Fruit fly (Drosophila melanogaster) whole organism, embryonic: ENCODE data around the gene CG15914.

Experiments used
- CG10274 ChIP-seq: fragments of 200-800 bp; sonication (Bioruptor generic); optimal IDR thresholded peaks from 3 replicates; lab custom pipeline; 2017; ENCODE audit warnings: missing biosample characterization, mild to moderate bottlenecking, missing genetic modification characterization
- CG12236 ChIP-seq: fragments of 200-800 bp; sonication (Bioruptor generic); optimal IDR thresholded peaks from 2 replicates; lab custom pipeline; 2016; ENCODE audit warnings: missing biosample characterization, missing genetic modification characterization
- CG1233 ChIP-seq: fragments of 200-800 bp; sonication (Bioruptor generic); optimal IDR thresholded peaks from 4 replicates; lab custom pipeline; 2018; ENCODE audit warnings: missing biosample characterization, mild to moderate bottlenecking, missing genetic modification characterization
- CG13123 ChIP-seq: fragments of 200-800 bp; sonication (Bioruptor generic); optimal IDR thresholded peaks from 2 replicates; lab custom pipeline; 2016; ENCODE audit warnings: missing biosample characterization, missing genetic modification characterization
- CG13775 ChIP-seq: fragments of 200-800 bp; sonication (Bioruptor generic); optimal IDR thresholded peaks from 3 replicates; lab custom pipeline; 2017; ENCODE audit warnings: missing biosample characterization, mild to moderate bottlenecking, missing genetic modification characterization
- CG16863 ChIP-seq: fragments of 200-800 bp; sonication (Bioruptor generic); optimal IDR thresholded peaks from 3 replicates; lab custom pipeline; 2016; ENCODE audit warnings: missing biosample characterization, missing genetic modification characterization
- CG18599 ChIP-seq: fragments of 200-800 bp; sonication (Bioruptor generic); optimal IDR thresholded peaks from 3 replicates; lab custom pipeline; 2017; ENCODE audit warnings: missing biosample characterization, missing genetic modification characterization, mild to moderate bottlenecking, moderate library complexity, missing genetic modification reagents
- CG18764 ChIP-seq: fragments of 200-800 bp; sonication (Bioruptor generic); optimal IDR thresholded peaks from 3 replicates; lab custom pipeline; 2016; ENCODE audit warnings: missing biosample characterization, missing genetic modification characterization
- CG2120 ChIP-seq: fragments of 200-800 bp; sonication (Bioruptor generic); optimal IDR thresholded peaks from 3 replicates; lab custom pipeline; 2016; ENCODE audit warnings: missing biosample characterization, missing genetic modification characterization
- CG2678 ChIP-seq: fragments of 200-800 bp; sonication (Bioruptor generic); optimal IDR thresholded peaks from 3 replicates; lab custom pipeline; 2019; ENCODE audit warnings: missing biosample characterization, mild to moderate bottlenecking, missing genetic modification characterization, moderate library complexity
- CG2889 ChIP-seq: fragments of 200-800 bp; sonication (Bioruptor generic); IDR thresholded peaks from 3 replicates; pipeline ENCODE4 v1.3.6; 2022; ENCODE audit warnings: missing biosample characterization, missing genetic modification characterization
- CG33557 ChIP-seq: fragments of 200-800 bp; sonication (Bioruptor generic); optimal IDR thresholded peaks from 2 replicates; lab custom pipeline; 2019; ENCODE audit warnings: missing biosample characterization, mild to moderate bottlenecking, missing genetic modification characterization, moderate library complexity
- CG3407 ChIP-seq: fragments of 200-800 bp; sonication (Bioruptor generic); optimal IDR thresholded peaks from 2 replicates; lab custom pipeline; 2018; ENCODE audit warnings: missing biosample characterization, mild to moderate bottlenecking, missing genetic modification characterization
- CG4424 ChIP-seq: fragments of 200-800 bp; sonication (Bioruptor generic); optimal IDR thresholded peaks from 3 replicates; lab custom pipeline; 2016; ENCODE audit warnings: missing biosample characterization, missing genetic modification characterization
- CG4707 ChIP-seq: fragments of 200-800 bp; sonication (Bioruptor generic); optimal IDR thresholded peaks from 2 replicates; lab custom pipeline; 2018; ENCODE audit warnings: missing biosample characterization, mild to moderate bottlenecking, missing genetic modification characterization, moderate library complexity
- CG6272 ChIP-seq: fragments of 200-800 bp; sonication (Bioruptor generic); IDR thresholded peaks from 2 replicates; pipeline ENCODE4 v1.3.6; 2022; ENCODE audit warnings: missing biosample characterization, missing genetic modification characterization
- CG7928 ChIP-seq: fragments of 200-800 bp; sonication (Bioruptor generic); optimal IDR thresholded peaks from 2 replicates; lab custom pipeline; 2017; ENCODE audit warnings: missing biosample characterization, mild to moderate bottlenecking, missing genetic modification characterization
- CG8281 ChIP-seq: fragments of 200-800 bp; sonication (Bioruptor generic); optimal IDR thresholded peaks from 2 replicates; lab custom pipeline; 2018; ENCODE audit warnings: missing biosample characterization, mild to moderate bottlenecking, missing genetic modification characterization, moderate library complexity
- CG8388 ChIP-seq: fragments of 200-800 bp; sonication (Bioruptor generic); optimal IDR thresholded peaks from 2 replicates; lab custom pipeline; 2019; ENCODE audit warnings: missing biosample characterization, mild to moderate bottlenecking, missing genetic modification characterization, moderate library complexity
- Dfd ChIP-seq, 2 experiments: fragments of >200 bp; optimal IDR thresholded peaks; 2 replicates each; lab custom pipeline; 2017; ENCODE audit warnings: missing biosample characterization in 2 of 2, missing genetic modification characterization in 2 of 2
- Dip2 ChIP-seq: fragments of 200-800 bp; sonication (Bioruptor generic); IDR thresholded peaks from 2 replicates; pipeline ENCODE4 v1.3.6; 2022; ENCODE audit warnings: missing biosample characterization, missing genetic modification characterization
- GATAe ChIP-seq: fragments of 200-800 bp; sonication (Bioruptor generic); conservative IDR thresholded peaks from 2 replicates; pipeline ENCODE4 v1.3.6; 2022; ENCODE audit warnings: missing biosample characterization, missing genetic modification characterization
- Gug ChIP-seq: fragments of 200-800 bp; sonication (Bioruptor generic); IDR thresholded peaks from 4 replicates; pipeline ENCODE4 v1.3.6; 2022; ENCODE audit warnings: missing biosample characterization, missing genetic modification characterization
- H2.0 ChIP-seq: fragments of 200-800 bp; sonication (Bioruptor generic); IDR thresholded peaks from 2 replicates; pipeline ENCODE4 v1.3.6; 2022; ENCODE audit warnings: missing biosample characterization, missing genetic modification characterization
- HmgD ChIP-seq: fragments of 200-800 bp; sonication (Bioruptor generic); optimal IDR thresholded peaks from 3 replicates; lab custom pipeline; 2016; ENCODE audit warnings: missing biosample characterization, missing genetic modification characterization
- Hmx ChIP-seq: fragments of 200-800 bp; sonication (Bioruptor generic); optimal IDR thresholded peaks from 2 replicates; lab custom pipeline; 2016; ENCODE audit warnings: missing biosample characterization, missing genetic modification characterization
- Jarid2 ChIP-seq: fragments of 200-800 bp; sonication (Bioruptor generic); optimal IDR thresholded peaks from 3 replicates; lab custom pipeline; 2017; ENCODE audit warnings: mild to moderate bottlenecking, missing biosample characterization, missing genetic modification reagents, missing genetic modification characterization
- Oli ChIP-seq: fragments of 200-800 bp; sonication (Bioruptor generic); optimal IDR thresholded peaks from 2 replicates; lab custom pipeline; 2018; ENCODE audit warnings: missing biosample characterization, mild to moderate bottlenecking, missing genetic modification characterization, moderate library complexity
- Ptx1 ChIP-seq: fragments of 200-800 bp; sonication (Bioruptor generic); IDR thresholded peaks from 2 replicates; pipeline ENCODE4 v1.3.6; 2022; ENCODE audit warnings: missing biosample characterization, missing genetic modification characterization
- Rx ChIP-seq: fragments of 200-800 bp; sonication (Bioruptor generic); IDR thresholded peaks from 2 replicates; pipeline ENCODE4 v1.3.6; 2022; ENCODE audit warnings: missing biosample characterization, missing genetic modification characterization
- ase ChIP-seq: fragments of 200-800 bp; sonication (Bioruptor generic); IDR thresholded peaks from 3 replicates; pipeline ENCODE4 v1.3.6; 2022; ENCODE audit warnings: missing biosample characterization, missing genetic modification characterization
- caup ChIP-seq: fragments of 200-800 bp; sonication (Bioruptor generic); optimal IDR thresholded peaks from 3 replicates; lab custom pipeline; 2017; ENCODE audit warnings: missing biosample characterization, mild to moderate bottlenecking, missing genetic modification characterization, moderate library complexity; ENCODE audit not compliant: severe bottlenecking
- chinmo ChIP-seq: fragments of 200-800 bp; sonication (Bioruptor generic); IDR thresholded peaks from 4 replicates; pipeline ENCODE4 v1.3.6; 2022; ENCODE audit warnings: missing biosample characterization, missing genetic modification characterization; ENCODE audit not compliant: partially characterized antibody
- exex ChIP-seq: fragments of 200-800 bp; sonication (Bioruptor generic); optimal IDR thresholded peaks from 4 replicates; lab custom pipeline; 2018; ENCODE audit warnings: missing biosample characterization, mild to moderate bottlenecking, missing genetic modification characterization, moderate library complexity
- gsb ChIP-seq: fragments of 200-800 bp; sonication (Bioruptor generic); IDR thresholded peaks from 2 replicates; pipeline ENCODE4 v1.3.6; 2022; ENCODE audit warnings: missing biosample characterization, missing genetic modification characterization
- jigr1 ChIP-seq: fragments of 200-800 bp; sonication (Bioruptor generic); IDR thresholded peaks from 3 replicates; pipeline ENCODE4 v1.3.6; 2022; ENCODE audit warnings: missing biosample characterization, missing genetic modification characterization
- lilli ChIP-seq: fragments of 200-800 bp; sonication (Bioruptor generic); optimal IDR thresholded peaks from 3 replicates; lab custom pipeline; 2016; ENCODE audit warnings: missing biosample characterization, missing genetic modification characterization
- lola ChIP-seq, 3 experiments: fragments of >200 bp in 2 of 3; fragments of 200-800 bp in 1 of 3; sonication (Bioruptor generic) in 1 of 3; optimal IDR thresholded peaks; 2 replicates each; lab custom pipeline; 2017 to 2019; ENCODE audit warnings: missing biosample characterization in 3 of 3, missing genetic modification characterization in 3 of 3, mild to moderate bottlenecking in 1 of 3, moderate library complexity in 1 of 3
- mirr ChIP-seq: fragments of 200-800 bp; sonication (Bioruptor generic); optimal IDR thresholded peaks from 3 replicates; lab custom pipeline; 2018; ENCODE audit warnings: missing biosample characterization, mild to moderate bottlenecking, missing genetic modification characterization
- nerfin-1 ChIP-seq: fragments of 200-800 bp; sonication (Bioruptor generic); optimal IDR thresholded peaks from 3 replicates; lab custom pipeline; 2019; ENCODE audit warnings: missing biosample characterization, mild to moderate bottlenecking, missing genetic modification characterization, moderate library complexity
- nmo ChIP-seq: fragments of 200-800 bp; sonication (Bioruptor generic); optimal IDR thresholded peaks from 2 replicates; lab custom pipeline; 2018; ENCODE audit warnings: missing biosample characterization, mild to moderate bottlenecking, missing genetic modification characterization, moderate library complexity
- pnt ChIP-seq: fragments of 200-800 bp; sonication (Bioruptor generic); optimal IDR thresholded peaks from 3 replicates; lab custom pipeline; 2016; ENCODE audit warnings: missing biosample characterization, missing genetic modification characterization
- run ChIP-seq: fragments of 200-800 bp; sonication (Bioruptor generic); optimal IDR thresholded peaks from 3 replicates; lab custom pipeline; 2018; ENCODE audit warnings: missing biosample characterization, mild to moderate bottlenecking, missing genetic modification characterization
- salm ChIP-seq: fragments of 200-800 bp; sonication (Bioruptor generic); optimal IDR thresholded peaks from 2 replicates; lab custom pipeline; 2018; ENCODE audit warnings: missing biosample characterization, mild to moderate bottlenecking, missing genetic modification characterization
- sc ChIP-seq, 3 experiments: fragments of >200 bp in 2 of 3; fragments of 200-800 bp in 1 of 3; sonication (Bioruptor generic) in 1 of 3; optimal IDR thresholded peaks; 2 replicates in 2 of 3; 3 replicates in 1 of 3; lab custom pipeline; 2017; ENCODE audit warnings: mild to moderate bottlenecking in 1 of 3, missing biosample characterization in 1 of 3, missing genetic modification characterization in 1 of 3, missing genetic modification reagents in 1 of 3
- seq ChIP-seq: fragments of 200-800 bp; sonication (Bioruptor generic); IDR thresholded peaks from 2 replicates; pipeline ENCODE4 v1.3.6; 2022; ENCODE audit warnings: missing biosample characterization, missing genetic modification characterization
- shn ChIP-seq: fragments of 200-800 bp; sonication (Bioruptor generic); optimal IDR thresholded peaks from 3 replicates; lab custom pipeline; 2016; ENCODE audit warnings: missing biosample characterization, missing genetic modification characterization
- zf30C ChIP-seq: fragments of 200-800 bp; sonication (Bioruptor generic); optimal IDR thresholded peaks from 3 replicates; lab custom pipeline; 2018; ENCODE audit warnings: missing biosample characterization, mild to moderate bottlenecking, missing genetic modification characterization

Gene CG15914

dm6 chrX:15887247-15887616 is 34.0 kb downstream of the CG15914 start, which contains the start of gene tay (continued):
- TF ChIP-seq shn (GFP tag; lab: Kevin White, UChicago), result no peak
- TF ChIP-seq CG1233, result no peak
- no peak for TF ChIP-seq CG18764 (GFP tag; lab: Kevin White, UChicago)
- no peak for TF ChIP-seq ase
- no peak for TF ChIP-seq sc (optimal IDR thresholded peaks at IDR 0.05; lab: Kevin White, UChicago)
- TF ChIP-seq sc (GFP tag; optimal IDR thresholded peaks at IDR 0.05; lab: Kevin White, UChicago), result no peak
- no peak for TF ChIP-seq CG4707
- TF ChIP-seq CG8388 (GFP tag; lab: Kevin White, UChicago), result no peak
- no peak for TF ChIP-seq Oli (tag; lab: Kevin White, UChicago)
- no peak for TF ChIP-seq CG13123 (GFP tag; lab: Kevin White, UChicago)
- TF ChIP-seq CG2120, result peak; percentile 9
- no peak for TF ChIP-seq Jarid2 (GFP tag; lab: Kevin White, UChicago)
- TF ChIP-seq zf30C (GFP tag; lab: Kevin White, UChicago), result peak; percentile 38
- no peak for TF ChIP-seq CG2678 (tag; lab: Kevin White, UChicago)
- no peak for TF ChIP-seq H2.0 (GFP tag; lab: Robert Waterston, UW)
- no peak for TF ChIP-seq CG6272 (GFP tag; lab: Robert Waterston, UW)
- no peak for TF ChIP-seq CG16863 (GFP tag; lab: Kevin White, UChicago)
- no peak for TF ChIP-seq lola (GFP tag; optimal IDR thresholded peaks at IDR 0.05; lab: Kevin White, UChicago)
- TF ChIP-seq Dfd (GFP tag; optimal IDR thresholded peaks at IDR 0.05; lab: Kevin White, UChicago), result no peak
- TF ChIP-seq jigr1 (GFP tag; lab: Robert Waterston, UW), result no peak
- no peak for TF ChIP-seq GATAe
- TF ChIP-seq CG8281, result no peak
- no peak for TF ChIP-seq CG4424 (GFP tag; lab: Kevin White, UChicago)
- no peak for TF ChIP-seq gsb
- no peak for TF ChIP-seq CG18599 (GFP tag; lab: Kevin White, UChicago)
- no peak for TF ChIP-seq caup (GFP tag; lab: Kevin White, UChicago)
- TF ChIP-seq CG33557 (GFP tag; lab: Kevin White, UChicago), result no peak
- TF ChIP-seq Ptx1 (GFP tag; lab: Robert Waterston, UW), result no peak
- TF ChIP-seq CG10274 (GFP tag; lab: Kevin White, UChicago), result no peak
- TF ChIP-seq seq (GFP tag; lab: Robert Waterston, UW), result no peak
- TF ChIP-seq lilli (GFP tag; lab: Kevin White, UChicago), result peak; percentile 17
- no peak for TF ChIP-seq CG13775 (GFP tag; lab: Kevin White, UChicago)
- no peak for TF ChIP-seq CG3407
- TF ChIP-seq Hmx (GFP tag; lab: Kevin White, UChicago), result no peak
- TF ChIP-seq nerfin-1 (tag; lab: Kevin White, UChicago), result no peak
- 0 out of 4 replicates have a peak, but pooled peaks have one; percentile 41 for TF ChIP-seq chinmo
- no peak; the same call in 3 of the 4 replicates for TF ChIP-seq Gug (GFP tag; lab: Robert Waterston, UW)

- no peak for TF ChIP-seq CG7928
- no peak for TF ChIP-seq Rx (GFP tag; lab: Robert Waterston, UW)
- no peak for TF ChIP-seq CG12236 (GFP tag; lab: Kevin White, UChicago)
- no peak for TF ChIP-seq pnt (GFP tag; lab: Kevin White, UChicago)
- no peak for TF ChIP-seq Hmx (GFP tag; lab: Kevin White, UChicago)
- no peak for TF ChIP-seq run (tag; lab: Kevin White, UChicago)
- TF ChIP-seq nmo (GFP tag; lab: Kevin White, UChicago), result no peak
- TF ChIP-seq CG2889 (GFP tag; lab: Robert Waterston, UW), result no peak
- peak; percentile 89 for TF ChIP-seq exex (tag; lab: Kevin White, UChicago)
- peak; percentile 60 for TF ChIP-seq mirr
- no peak for TF ChIP-seq Dip2 (GFP tag; lab: Robert Waterston, UW)
- TF ChIP-seq HmgD (GFP tag; lab: Kevin White, UChicago), result no peak
- TF ChIP-seq CG8281, result no peak
- TF ChIP-seq salm (tag; lab: Kevin White, UChicago), result no peak
Observed at dm6 chrX:15888763-15889162, 35.5 kb downstream of the CG15914 start.
